Worm (Caenorhabditis elegans): ENCODE measurements around the gene srab-1.
A peak's percentile ranks its signal among the peaks of the same experiment; 100 is the strongest.

ce11 chrV:5086919-5087404, 15.0 kb downstream of the srab-1 start, which contains the start of gene Y58A7A.5:
- TF ChIP-seq pha-4 (tag; optimal IDR thresholded peaks at IDR 0.05), result no peak
- no peak for TF ChIP-seq ZK185.1 (tag; optimal IDR thresholded peaks at IDR 0.05; ENCODE audit: poor library complexity, severe bottlenecking)
- no peak for TF ChIP-seq nhr-179 (tag; optimal IDR thresholded peaks at IDR 0.05)
- TF ChIP-seq attf-5 (GFP tag; optimal IDR thresholded peaks at IDR 0.05), result peak; percentile 16
- no peak for TF ChIP-seq tlf-1 (GFP tag; optimal IDR thresholded peaks at IDR 0.05)
- no peak for TF ChIP-seq F49E8.2 (tag; optimal IDR thresholded peaks at IDR 0.05; ENCODE audit: insufficient read depth)
- no peak for TF ChIP-seq Y56A3A.18 (GFP tag; IDR thresholded peaks at IDR 0.05)
- TF ChIP-seq lin-54 (GFP tag; optimal IDR thresholded peaks at IDR 0.05), result no peak
- no peak for TF ChIP-seq K12H6.12 (tag; optimal IDR thresholded peaks at IDR 0.05)
- TF ChIP-seq ztf-22 (GFP tag; optimal IDR thresholded peaks at IDR 0.05), result no peak

Data from whole organism, young adult.